Fruit fly (Drosophila melanogaster) whole organism, wandering third instar larva: ENCODE data around the gene sNPF.

Experiments
- Dfd ChIP-seq: fragments of >200 bp; optimal IDR thresholded peaks from 2 replicates; lab custom pipeline; 2017; ENCODE audit warnings: missing biosample characterization, missing genetic modification characterization
- Hr78 ChIP-seq: fragments of >200 bp; optimal IDR thresholded peaks from 2 replicates; lab custom pipeline; 2017; ENCODE audit warnings: missing biosample characterization, missing genetic modification characterization

- no peak for TF ChIP-seq Dfd (GFP tag; lab: Kevin White, UChicago)
- TF ChIP-seq Hr78 (GFP tag; lab: Kevin White, UChicago) = no peak
These were observed 33.4 kb downstream of the sNPF start, which contains the start of the genes barr and lok for dm6 chr2L:20061018-20061657.
